Worm (Caenorhabditis elegans) whole organism, young adult: Measurements from ENCODE around the gene col-123.

ENCODE experiments used
- B0035.1 ChIP-seq: sonication (generic microtip); optimal IDR thresholded peaks from 2 replicates; lab custom pipeline; 2016; ENCODE audit warnings: missing genetic modification characterization, mild to moderate bottlenecking, missing compliant biosample characterization, missing genotype, missing genetic modification reagents
- B0261.1 ChIP-seq: sonication (generic microtip); optimal IDR thresholded peaks from 2 replicates; lab custom pipeline; 2016; ENCODE audit warnings: mild to moderate bottlenecking, missing genetic modification characterization, moderate library complexity, missing compliant biosample characterization
- C06A6.2 ChIP-seq: fragments of 200-800 bp; sonication (Bioruptor generic); conservative IDR thresholded peaks from 2 replicates; pipeline ENCODE4 v1.3.6; 2022; ENCODE audit warnings: missing genetic modification characterization, missing compliant biosample characterization
- F10E7.11 ChIP-seq: sonication (generic microtip); optimal IDR thresholded peaks from 2 replicates; lab custom pipeline; 2017; ENCODE audit warnings: mild to moderate bottlenecking, missing genetic modification characterization, moderate library complexity, missing compliant biosample characterization
- F23B12.7 ChIP-seq: sonication (generic microtip); optimal IDR thresholded peaks from 2 replicates; lab custom pipeline; 2017; ENCODE audit warnings: missing genetic modification characterization, mild to moderate bottlenecking, missing compliant biosample characterization, antibody characterized with exemption, moderate library complexity; ENCODE audit not compliant: insufficient read depth
- F33H1.4 ChIP-seq: fragments of 200-800 bp; sonication (Bioruptor generic); IDR thresholded peaks from 2 replicates; pipeline ENCODE4 v1.3.6; 2022; ENCODE audit warnings: missing genetic modification reagents, missing genetic modification characterization, missing compliant biosample characterization
- F49E8.2 ChIP-seq: sonication (generic microtip); optimal IDR thresholded peaks from 3 replicates; lab custom pipeline; 2017; ENCODE audit warnings: missing genetic modification characterization, mild to moderate bottlenecking, missing compliant biosample characterization, antibody characterized with exemption, moderate library complexity; ENCODE audit not compliant: insufficient read depth
- K11D2.4 ChIP-seq: fragments of 200-800 bp; sonication (Bioruptor generic); IDR thresholded peaks from 2 replicates; pipeline ENCODE4 v1.3.6; 2022; ENCODE audit warnings: missing genetic modification reagents, missing genetic modification characterization, missing compliant biosample characterization
- Y53G8AR.9 ChIP-seq: fragments of 200-800 bp; sonication (Bioruptor generic); conservative IDR thresholded peaks from 2 replicates; pipeline ENCODE4 v1.3.6; 2022; ENCODE audit warnings: missing genetic modification reagents, missing genetic modification characterization, missing compliant biosample characterization
- Y79H2A.3 ChIP-seq: fragments of 200-800 bp; sonication (Bioruptor generic); conservative IDR thresholded peaks from 2 replicates; pipeline ENCODE4 v1.3.6; 2022; ENCODE audit warnings: missing genetic modification reagents, missing genetic modification characterization, missing compliant biosample characterization
- ZK185.1 ChIP-seq: sonication (generic microtip); optimal IDR thresholded peaks from 2 replicates; lab custom pipeline; 2016; ENCODE audit warnings: mild to moderate bottlenecking, missing genetic modification characterization, missing compliant biosample characterization; ENCODE audit not compliant: poor library complexity, severe bottlenecking
- aptf-2 ChIP-seq: fragments of 200-800 bp; sonication (Bioruptor generic); conservative IDR thresholded peaks from 2 replicates; pipeline ENCODE4 v1.3.6; 2022; ENCODE audit warnings: missing genetic modification reagents, missing genetic modification characterization, missing compliant biosample characterization
- attf-3 ChIP-seq: fragments of 200-800 bp; sonication (Bioruptor generic); conservative IDR thresholded peaks from 2 replicates; pipeline ENCODE4 v1.3.6; 2022; ENCODE audit warnings: missing genetic modification reagents, missing genetic modification characterization, missing compliant biosample characterization
- cebp-1 ChIP-seq, 2 experiments: fragments of 200-800 bp in 1 of 2; sonication (Bioruptor generic) in 1 of 2; sonication (generic microtip) in 1 of 2; IDR thresholded peaks in 1 of 2; optimal IDR thresholded peaks in 1 of 2; 2 replicates each; pipeline versions ENCODE4 v1.3.6 to Lab custom; 2017 to 2022; ENCODE audit warnings: missing compliant biosample characterization in 2 of 2, missing genetic modification characterization in 2 of 2, mild to moderate bottlenecking in 1 of 2, missing genetic modification reagents in 1 of 2, moderate library complexity in 1 of 2
- dox-1 ChIP-seq: fragments of 200-800 bp; sonication (Bioruptor generic); IDR thresholded peaks from 2 replicates; pipeline ENCODE4 v1.3.6; 2022; ENCODE audit warnings: missing genetic modification reagents, missing genetic modification characterization, missing compliant biosample characterization
- dpl-1 ChIP-seq: fragments of 150-350 bp; optimal IDR thresholded peaks from 2 replicates; lab custom pipeline; 2014; ENCODE audit warnings: missing biosample characterization, missing genetic modification reagents, missing genetic modification characterization
- efl-1 ChIP-seq: fragments of 150-350 bp; optimal IDR thresholded peaks from 2 replicates; lab custom pipeline; 2014; ENCODE audit warnings: missing biosample characterization, missing genetic modification reagents, missing genetic modification characterization
- let-526 ChIP-seq: fragments of 200-800 bp; sonication (Bioruptor generic); IDR thresholded peaks from 2 replicates; pipeline ENCODE4 v1.3.6; 2022; ENCODE audit warnings: missing genetic modification reagents, missing genetic modification characterization, missing compliant biosample characterization
- lin-35 ChIP-seq, 3 experiments: fragments of 150-350 bp in 2 of 3; sonication (generic microtip) in 1 of 3; optimal IDR thresholded peaks; 2 replicates each; lab custom pipeline; 2014 to 2018; ENCODE audit warnings: missing biosample characterization in 3 of 3, missing genetic modification characterization in 3 of 3, missing genetic modification reagents in 3 of 3
- lin-54 ChIP-seq: fragments of 200-800 bp; sonication (Bioruptor generic); optimal IDR thresholded peaks from 2 replicates; lab custom pipeline; 2018; ENCODE audit warnings: mild to moderate bottlenecking, missing genetic modification characterization, missing compliant biosample characterization
- lir-1 ChIP-seq: fragments of 200-800 bp; sonication (Bioruptor generic); conservative IDR thresholded peaks from 2 replicates; pipeline ENCODE4 v1.3.6; 2022; ENCODE audit warnings: missing genetic modification reagents, missing genetic modification characterization, missing compliant biosample characterization
- lsl-1 ChIP-seq: fragments of 200-800 bp; sonication (Bioruptor generic); optimal IDR thresholded peaks from 2 replicates; lab custom pipeline; 2018; ENCODE audit warnings: mild to moderate bottlenecking, missing genetic modification characterization, moderate library complexity, missing compliant biosample characterization
- lsy-27 ChIP-seq: sonication (generic microtip); optimal IDR thresholded peaks from 2 replicates; lab custom pipeline; 2017; ENCODE audit warnings: missing genetic modification characterization, mild to moderate bottlenecking, missing compliant biosample characterization, antibody characterized with exemption, missing genotype, borderline replicate concordance; ENCODE audit not compliant: insufficient read depth
- madf-6 ChIP-seq: fragments of 200-800 bp; sonication (Bioruptor generic); IDR thresholded peaks from 2 replicates; pipeline ENCODE4 v1.3.6; 2022; ENCODE audit warnings: missing genetic modification reagents, missing genetic modification characterization, missing compliant biosample characterization
- mes-4 ChIP-seq: sonication (generic microtip); optimal IDR thresholded peaks from 2 replicates; lab custom pipeline; 2016; ENCODE audit warnings: missing genotype, missing genetic modification characterization, missing compliant biosample characterization
- mxl-1 ChIP-seq: sonication (generic microtip); optimal IDR thresholded peaks from 2 replicates; lab custom pipeline; 2016; ENCODE audit warnings: missing genetic modification characterization, missing compliant biosample characterization
- nhr-27 ChIP-seq: fragments of 200-800 bp; sonication (Bioruptor generic); optimal IDR thresholded peaks from 2 replicates; lab custom pipeline; 2018; ENCODE audit warnings: mild to moderate bottlenecking, missing genetic modification characterization, moderate library complexity, missing compliant biosample characterization
- nhr-90 ChIP-seq: sonication (generic microtip); optimal IDR thresholded peaks from 2 replicates; lab custom pipeline; 2016; ENCODE audit warnings: missing genotype, mild to moderate bottlenecking, missing genetic modification characterization, missing compliant biosample characterization
- sea-2 ChIP-seq: fragments of 200-800 bp; sonication (Bioruptor generic); IDR thresholded peaks from 2 replicates; pipeline ENCODE4 v1.3.6; 2022; ENCODE audit warnings: missing genetic modification characterization, missing compliant biosample characterization
- snpc-4 ChIP-seq, 5 experiments: fragments of 150-350 bp in 1 of 5; sonication (generic microtip) in 4 of 5; optimal IDR thresholded peaks; 2 replicates each; lab custom pipeline; 2014 to 2018; ENCODE audit warnings: missing genetic modification characterization in 5 of 5, missing biosample characterization in 3 of 5, antibody characterized with exemption in 2 of 5, mild to moderate bottlenecking in 2 of 5, missing compliant biosample characterization in 2 of 5, missing genotype in 2 of 5, moderate library complexity in 2 of 5, missing genetic modification reagents in 1 of 5
- tbp1 ChIP-seq: fragments of 200-800 bp; sonication (Bioruptor generic); optimal IDR thresholded peaks from 2 replicates; lab custom pipeline; 2018; ENCODE audit warnings: mild to moderate bottlenecking, missing genetic modification characterization, missing compliant biosample characterization
- tbx-9 ChIP-seq: sonication (generic microtip); optimal IDR thresholded peaks from 2 replicates; lab custom pipeline; 2016; ENCODE audit warnings: borderline replicate concordance, missing genetic modification characterization, inconsistent platforms, missing compliant biosample characterization
- unc-62 ChIP-seq: fragments of 150-350 bp; optimal IDR thresholded peaks from 2 replicates; lab custom pipeline; 2014; ENCODE audit warnings: missing biosample characterization, missing genetic modification reagents, missing genetic modification characterization
- xnd-1 ChIP-seq: sonication (generic microtip); optimal IDR thresholded peaks from 2 replicates; lab custom pipeline; 2016; ENCODE audit warnings: missing genotype, missing genetic modification reagents, missing genetic modification characterization, missing compliant biosample characterization
- ztf-26 ChIP-seq: sonication (generic microtip); optimal IDR thresholded peaks from 2 replicates; lab custom pipeline; 2017; ENCODE audit warnings: missing genetic modification characterization, missing compliant biosample characterization
- ztf-28 ChIP-seq: fragments of 200-800 bp; sonication (Bioruptor generic); IDR thresholded peaks from 2 replicates; pipeline ENCODE4 v1.3.6; 2022; ENCODE audit warnings: missing genetic modification reagents, missing genetic modification characterization, missing compliant biosample characterization

The col-123 gene

ce11 chrIV:9821621-9822020 lies at the start of gene col-123:
TSS of gene col-123 (plus strand) at chrIV:9821921.
- TF ChIP-seq attf-3 (no peak), sea-2 (GFP tag; lab: Robert Waterston, UW) (no peak), ZK185.1 (tag; lab: Kevin White, UChicago) (no peak), F33H1.4 (GFP tag; lab: Robert Waterston, UW) (no peak), lsy-27 (tag; lab: Kevin White, UChicago) (no peak), F49E8.2 (no peak), K11D2.4 (GFP tag; lab: Robert Waterston, UW) (no peak), F23B12.7 (no peak), lsl-1 (GFP tag; lab: Kevin White, UChicago) (no peak), tbp1 (GFP tag; lab: Kevin White, UChicago) (no peak), ztf-28 (GFP tag; lab: Robert Waterston, UW) (no peak), Y79H2A.3 (GFP tag; lab: Robert Waterston, UW) (no peak), Y53G8AR.9 (GFP tag; lab: Robert Waterston, UW) (no peak)

DNA sequence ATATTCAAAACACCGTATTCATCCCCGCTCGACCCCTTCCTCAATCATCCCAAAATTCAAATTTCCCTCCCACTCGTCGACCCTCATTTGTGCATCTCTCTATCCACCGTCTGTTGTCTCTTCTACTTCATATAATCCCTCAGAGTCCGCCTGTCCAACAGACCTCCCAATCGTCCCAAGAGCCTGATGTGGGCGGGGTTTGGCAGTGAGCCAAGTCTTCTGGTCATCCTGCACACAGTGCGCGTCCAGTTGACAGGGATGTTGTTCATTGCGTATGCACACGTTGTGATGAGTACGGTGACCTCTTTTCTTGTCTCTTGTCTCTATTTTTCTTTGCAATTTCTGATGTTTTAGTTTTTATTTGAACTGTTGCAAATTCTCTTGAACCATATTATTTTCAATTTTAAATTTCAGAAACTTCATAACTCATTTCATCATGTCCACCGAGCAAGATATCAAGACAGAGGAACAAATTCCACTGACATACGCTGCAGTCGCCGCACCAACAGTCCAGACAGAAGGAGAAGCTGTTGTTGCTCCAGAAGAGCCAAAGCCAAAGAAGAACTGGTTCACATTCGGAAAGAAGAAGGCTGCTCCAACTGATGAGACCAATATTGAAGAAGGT lies 49.5 kb upstream of the col-123 start, which contains the start of gene cav-1:
TSS of gene cav-1 (plus strand) at position 415 of the 625 bp plus-strand sequence.
- TF ChIP-seq aptf-2 (GFP tag; lab: Robert Waterston, UW) (0 out of 2 replicates have a peak, but pooled peaks have one; percentile 53), xnd-1 (no peak), unc-62 (peak; percentile 34), B0261.1 (no peak)

ce11 chrIV:9773441-9773840 lies 48.3 kb upstream of the col-123 start:
- TF ChIP-seq ztf-26 (tag; lab: Kevin White, UChicago) (no peak), ZK185.1 (tag; lab: Kevin White, UChicago) (no peak), dox-1 (GFP tag; lab: Robert Waterston, UW) (no peak), C06A6.2 (GFP tag; lab: Robert Waterston, UW) (no peak), B0035.1 (no peak), tbx-9 (tag; lab: Kevin White, UChicago) (no peak), nhr-27 (no peak), cebp-1 (GFP tag; IDR thresholded peaks at IDR 0.05; lab: Robert Waterston, UW) (no peak), cebp-1 (tag; optimal IDR thresholded peaks at IDR 0.05; lab: Kevin White, UChicago) (no peak), mxl-1 (tag; lab: Kevin White, UChicago) (no peak), attf-3 (no peak), F10E7.11 (tag; lab: Kevin White, UChicago) (no peak), mes-4 (tag; lab: Kevin White, UChicago) (no peak)
- TF ChIP-seq, all 124 proteins: peak for 0

ce11 chrIV:9777535-9777934 lies 44.2 kb upstream of the col-123 start, which contains the start of gene sna-2:
TSS of gene sna-2 (minus strand) at chrIV:9777634.
- TF ChIP-seq nhr-90 (tag; lab: Kevin White, UChicago): no peak
- TF ChIP-seq efl-1 (GFP tag; lab: Kevin White, UChicago): peak; percentile 46
- no peak for TF ChIP-seq ztf-28 (GFP tag; lab: Robert Waterston, UW)
- no peak for TF ChIP-seq let-526
- TF ChIP-seq madf-6: 0 out of 2 replicates have a peak, but pooled peaks have one; percentile 27
- no peak for TF ChIP-seq lir-1 (GFP tag; lab: Robert Waterston, UW)
- peak in 1 of 3 experiments; percentile 83 for TF ChIP-seq lin-35 (GFP tag; optimal IDR thresholded peaks at IDR 0.05; lab: Kevin White, UChicago)
- peak; percentile 58 for TF ChIP-seq lin-54 (GFP tag; lab: Kevin White, UChicago)
- peak; percentile 60 for TF ChIP-seq dpl-1
- no peak for TF ChIP-seq snpc-4 (GFP tag; optimal IDR thresholded peaks at IDR 0.05; lab: Kevin White, UChicago)
- TF ChIP-seq snpc-4 (tag; optimal IDR thresholded peaks at IDR 0.05; lab: Kevin White, UChicago): peak in 1 of 4 experiments; percentile 26
- TF ChIP-seq, all 124 proteins: peak for 6
